Fruit fly (Drosophila melanogaster): Measurements from ENCODE around the gene CG13312.
A peak's percentile ranks its signal among the peaks of the same experiment; 100 is the strongest.

Gene CG13312

dm6 chr3L:8833467-8833802 lies 26.4 kb upstream of the CG13312 start (continued):
- TF ChIP-seq Max (GFP tag; optimal IDR thresholded peaks at IDR 0.05) (no peak), Pdp1 (GFP tag; optimal IDR thresholded peaks at IDR 0.05) (peak in 1 of 2 experiments; percentile 44), grn (GFP tag; optimal IDR thresholded peaks at IDR 0.05) (peak; percentile 28), cas (GFP tag; IDR thresholded peaks at IDR 0.05) (no peak), CG14050 (GFP tag; IDR thresholded peaks at IDR 0.05) (no peak), chinmo (GFP tag; IDR thresholded peaks at IDR 0.05; ENCODE audit: partially characterized antibody) (0 out of 4 replicates have a peak, but pooled peaks have one; percentile 67), gt (GFP tag; IDR thresholded peaks at IDR 0.05) (no peak), CG12769 (tag; optimal IDR thresholded peaks at IDR 0.05) (no peak), Rfx (GFP tag; IDR thresholded peaks at IDR 0.05) (no peak), CG8924 (tag; optimal IDR thresholded peaks at IDR 0.05) (no peak), CrebB (tag; optimal IDR thresholded peaks at IDR 0.05) (no peak), rib (GFP tag; IDR thresholded peaks at IDR 0.05) (no peak), sens (GFP tag) (peak; percentile 1), CG13287 (GFP tag; IDR thresholded peaks at IDR 0.05; ENCODE audit: partially characterized antibody) (no peak), luna (GFP tag; optimal IDR thresholded peaks at IDR 0.05) (no peak), CG14710 (tag; optimal IDR thresholded peaks at IDR 0.05) (no peak), pita (GFP tag; optimal IDR thresholded peaks at IDR 0.05) (no peak), CG1832 (GFP tag; optimal IDR thresholded peaks at IDR 0.05) (no peak), CG13894 (tag; optimal IDR thresholded peaks at IDR 0.05) (peak; percentile 28), Sry-β (GFP tag; optimal IDR thresholded peaks at IDR 0.05) (no peak), H2.0 (GFP tag; IDR thresholded peaks at IDR 0.05) (no peak), CG2199 (GFP tag; IDR thresholded peaks at IDR 0.05) (peak; percentile 44; the same call in 1 of the 3 replicates), D19B (GFP tag; optimal IDR thresholded peaks at IDR 0.05) (no peak), Abd-B (GFP tag; optimal IDR thresholded peaks at IDR 0.05) (no peak), btn (GFP tag; optimal IDR thresholded peaks at IDR 0.05) (no peak)

- peak; percentile 88 for TF ChIP-seq CG15479 (GFP tag; optimal IDR thresholded peaks at IDR 0.05)
- 0 out of 4 replicates have a peak, but pooled peaks have one; percentile 12 for TF ChIP-seq chinmo (GFP tag; IDR thresholded peaks at IDR 0.05; ENCODE audit: partially characterized antibody)
- TF ChIP-seq cad (GFP tag; optimal IDR thresholded peaks at IDR 0.05), result peak; percentile 93
- 0 out of 2 replicates have a peak, but pooled peaks have one; percentile 7 for TF ChIP-seq Awh (GFP tag; IDR thresholded peaks at IDR 0.05)
- TF ChIP-seq tll (GFP tag; optimal IDR thresholded peaks at IDR 0.05), result peak in 1 of 2 experiments; percentile 92
- TF ChIP-seq kni (GFP tag; optimal IDR thresholded peaks at IDR 0.05), result peak; percentile 29
- TF ChIP-seq CkIIα-i1 (GFP tag; IDR thresholded peaks at IDR 0.05), result 0 out of 2 replicates have a peak, but pooled peaks have one; percentile 11
- peak; percentile 85 for TF ChIP-seq Elba2 (GFP tag; optimal IDR thresholded peaks at IDR 0.05)
- no peak for TF ChIP-seq Bdp1 (GFP tag; optimal IDR thresholded peaks at IDR 0.05)
- TF ChIP-seq sens (GFP tag), result peak; percentile 70
- 0 out of 3 replicates have a peak, but pooled peaks have one; percentile 7 for TF ChIP-seq so (GFP tag; IDR thresholded peaks at IDR 0.05)
- TF ChIP-seq CG5180 (GFP tag; optimal IDR thresholded peaks at IDR 0.05), result peak; percentile 60
- TF ChIP-seq caup (GFP tag; optimal IDR thresholded peaks at IDR 0.05; ENCODE audit: severe bottlenecking), result no peak
- 0 out of 2 replicates have a peak, but pooled peaks have one; percentile 18 for TF ChIP-seq CG5953 (GFP tag; IDR thresholded peaks at IDR 0.05)
- peak; percentile 1 for TF ChIP-seq sug (tag; optimal IDR thresholded peaks at IDR 0.05)
- peak; percentile 10 for TF ChIP-seq grn (GFP tag; optimal IDR thresholded peaks at IDR 0.05)
- TF ChIP-seq GATAe (GFP tag; conservative IDR thresholded peaks at IDR 0.05), result peak; percentile 46; the same call in 1 of the 2 replicates
- TF ChIP-seq sd (tag; optimal IDR thresholded peaks at IDR 0.05), result peak; percentile 95
- no peak for TF ChIP-seq CG6654 (GFP tag; optimal IDR thresholded peaks at IDR 0.05)
- no peak for TF ChIP-seq CG33213 (GFP tag; optimal IDR thresholded peaks at IDR 0.05)
- no peak for TF ChIP-seq CG17385 (GFP tag; optimal IDR thresholded peaks at IDR 0.05)
- no peak for TF ChIP-seq D19B (GFP tag; optimal IDR thresholded peaks at IDR 0.05)
- TF ChIP-seq zen (tag; optimal IDR thresholded peaks at IDR 0.05), result peak; percentile 30
- no peak for TF ChIP-seq Sin3A (optimal IDR thresholded peaks at IDR 0.05)
- peak; percentile 95 for TF ChIP-seq D (optimal IDR thresholded peaks at IDR 0.05)
- no peak for TF ChIP-seq D (GFP tag; optimal IDR thresholded peaks at IDR 0.05)
- 0 out of 2 replicates have a peak, but pooled peaks have one; percentile 15 for TF ChIP-seq sim (GFP tag; IDR thresholded peaks at IDR 0.05)
- peak; percentile 8 for TF ChIP-seq CG12769 (tag; optimal IDR thresholded peaks at IDR 0.05)
- TF ChIP-seq Pdp1 (GFP tag; optimal IDR thresholded peaks at IDR 0.05), result peak in 1 of 2 experiments; percentile 86
Measured at dm6 chr3L:8832737-8833466, 25.9 kb upstream of the CG13312 start.
